Fruit fly (Drosophila melanogaster): ENCODE data around the gene Jhbp11.

DNA sequence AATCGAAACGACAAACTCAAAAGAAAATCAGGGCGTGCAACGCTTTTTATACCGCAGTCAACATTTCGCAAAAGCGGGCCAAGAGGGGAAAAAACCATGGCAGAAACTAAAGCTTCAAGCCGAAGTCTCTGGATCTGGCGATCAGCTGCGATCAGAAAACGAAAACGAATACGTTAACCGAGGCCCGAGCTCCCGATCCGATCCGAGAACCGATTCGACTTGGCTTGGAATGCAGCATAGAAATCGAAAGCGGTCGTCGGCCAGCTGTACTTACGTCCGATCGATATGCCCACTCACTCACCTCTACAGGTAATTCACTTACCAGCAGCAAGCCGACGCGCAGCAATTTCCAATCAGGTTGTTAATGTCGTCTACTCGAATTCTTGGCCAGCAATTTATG is 9.9 kb upstream of the Jhbp11 start, which contains the start of gene Cpr97Eb:
- TF ChIP-seq Myc (optimal IDR thresholded peaks at IDR 0.05) (no peak), psq (optimal IDR thresholded peaks at IDR 0.05) (no peak), h (optimal IDR thresholded peaks at IDR 0.05) (no peak), insv (optimal IDR thresholded peaks at IDR 0.05) (no peak), Sin3A (optimal IDR thresholded peaks at IDR 0.05) (no peak), ttk (optimal IDR thresholded peaks at IDR 0.05) (no peak)
